Worm (Caenorhabditis elegans) whole organism, L2 larva: Measurements from ENCODE around the gene hsp-17.
A peak's percentile ranks its signal among the peaks of the same experiment; 100 is the strongest.

Source experiments
- C34F6.9 ChIP-seq: fragments of 150-350 bp; optimal IDR thresholded peaks from 2 replicates; lab custom pipeline; 2014; ENCODE audit warnings: missing biosample characterization, missing genetic modification characterization
- F13H6.1 ChIP-seq: sonication (generic microtip); optimal IDR thresholded peaks from 2 replicates; lab custom pipeline; 2016; ENCODE audit warnings: missing genetic modification characterization, missing compliant biosample characterization
- R02D3.7 ChIP-seq: fragments of 150-350 bp; optimal IDR thresholded peaks from 2 replicates; lab custom pipeline; 2014; ENCODE audit warnings: missing biosample characterization, missing genetic modification characterization
- Y55F3AM.14 ChIP-seq: fragments of 200-800 bp; sonication (Bioruptor generic); optimal IDR thresholded peaks from 2 replicates; lab custom pipeline; 2018; ENCODE audit warnings: mild to moderate bottlenecking, missing genetic modification characterization, missing compliant biosample characterization
- ZK546.5 ChIP-seq: sonication (generic microtip); optimal IDR thresholded peaks from 2 replicates; lab custom pipeline; 2017; ENCODE audit warnings: missing biosample characterization, missing genetic modification characterization
- alr-1 ChIP-seq: fragments of 150-350 bp; optimal IDR thresholded peaks from 2 replicates; lab custom pipeline; 2014; ENCODE audit warnings: missing biosample characterization, missing genetic modification characterization
- aly-2 ChIP-seq: fragments of 150-350 bp; optimal IDR thresholded peaks from 2 replicates; lab custom pipeline; 2014; ENCODE audit warnings: missing biosample characterization, missing genetic modification characterization
- ama-1 ChIP-seq: fragments of 150-350 bp; optimal IDR thresholded peaks from 2 replicates; lab custom pipeline; 2018; ENCODE audit warnings: inconsistent platforms
- blmp-1 ChIP-seq: sonication (generic microtip); optimal IDR thresholded peaks from 2 replicates; lab custom pipeline; 2017; ENCODE audit warnings: missing genetic modification characterization, mild to moderate bottlenecking, missing compliant biosample characterization, antibody characterized with exemption, moderate library complexity; ENCODE audit not compliant: insufficient read depth
- ceh-16 ChIP-seq: fragments of 150-350 bp; optimal IDR thresholded peaks from 2 replicates; lab custom pipeline; 2014; ENCODE audit warnings: missing biosample characterization, missing genetic modification characterization
- crh-2 ChIP-seq: sonication (generic microtip); optimal IDR thresholded peaks from 2 replicates; lab custom pipeline; 2017; ENCODE audit warnings: missing biosample characterization, missing genetic modification characterization
- dmd-4 ChIP-seq: sonication (generic microtip); optimal IDR thresholded peaks from 2 replicates; lab custom pipeline; 2017; ENCODE audit warnings: missing biosample characterization, missing genetic modification characterization
- egl-27 ChIP-seq: sonication (generic microtip); optimal IDR thresholded peaks from 3 replicates; lab custom pipeline; 2017; ENCODE audit warnings: missing biosample characterization, missing genetic modification reagents, missing genetic modification characterization
- elt-1 ChIP-seq: fragments of 150-350 bp; optimal IDR thresholded peaks from 2 replicates; lab custom pipeline; 2014; ENCODE audit warnings: missing biosample characterization, missing genetic modification characterization
- elt-3 ChIP-seq: sonication (generic microtip); optimal IDR thresholded peaks from 2 replicates; lab custom pipeline; 2017; ENCODE audit warnings: missing biosample characterization, missing genetic modification characterization
- gmeb-1 ChIP-seq: fragments of 150-350 bp; optimal IDR thresholded peaks from 2 replicates; lab custom pipeline; 2014; ENCODE audit warnings: missing biosample characterization, missing genetic modification characterization
- lin-13 ChIP-seq: fragments of 150-350 bp; optimal IDR thresholded peaks from 2 replicates; lab custom pipeline; 2014; ENCODE audit warnings: missing biosample characterization, missing genetic modification reagents, missing genetic modification characterization
- lin-39 ChIP-seq: fragments of 150-350 bp; optimal IDR thresholded peaks from 2 replicates; lab custom pipeline; 2014; ENCODE audit warnings: missing biosample characterization, missing genetic modification reagents, missing genetic modification characterization
- lsy-2 ChIP-seq, 2 experiments: fragments of 150-350 bp in 1 of 2; sonication (generic microtip) in 1 of 2; optimal IDR thresholded peaks; 2 replicates each; lab custom pipeline; 2014 to 2017; ENCODE audit warnings: missing biosample characterization in 2 of 2, missing genetic modification characterization in 2 of 2
- mab-5 ChIP-seq: fragments of 150-350 bp; optimal IDR thresholded peaks from 2 replicates; lab custom pipeline; 2014; ENCODE audit warnings: missing biosample characterization, missing genetic modification characterization
- mbf-1 ChIP-seq: sonication (generic microtip); optimal IDR thresholded peaks from 2 replicates; lab custom pipeline; 2017; ENCODE audit warnings: missing biosample characterization, missing genetic modification characterization
- mdl-1 ChIP-seq, 2 experiments: fragments of 150-350 bp in 1 of 2; sonication (generic microtip) in 1 of 2; optimal IDR thresholded peaks; 2 replicates each; lab custom pipeline; 2017; ENCODE audit warnings: missing biosample characterization in 2 of 2, missing genetic modification characterization in 2 of 2
- nhr-10 ChIP-seq: sonication (generic microtip); optimal IDR thresholded peaks from 2 replicates; lab custom pipeline; 2017; ENCODE audit warnings: missing biosample characterization, missing genetic modification characterization
- nhr-11 ChIP-seq: fragments of 150-350 bp; optimal IDR thresholded peaks from 2 replicates; lab custom pipeline; 2014; ENCODE audit warnings: missing biosample characterization, missing genetic modification characterization
- nhr-12 ChIP-seq: fragments of 150-350 bp; optimal IDR thresholded peaks from 2 replicates; lab custom pipeline; 2014; ENCODE audit warnings: missing biosample characterization, missing genetic modification characterization
- nhr-129 ChIP-seq: fragments of 150-350 bp; optimal IDR thresholded peaks from 2 replicates; lab custom pipeline; 2014; ENCODE audit warnings: missing biosample characterization, missing genetic modification characterization
- nhr-21 ChIP-seq: fragments of 150-350 bp; optimal IDR thresholded peaks from 2 replicates; lab custom pipeline; 2014; ENCODE audit warnings: missing biosample characterization, missing genetic modification characterization
- nhr-23 ChIP-seq: fragments of 150-350 bp; optimal IDR thresholded peaks from 2 replicates; lab custom pipeline; 2014; ENCODE audit warnings: missing biosample characterization, missing genetic modification reagents, missing genetic modification characterization
- nhr-237 ChIP-seq: fragments of 150-350 bp; optimal IDR thresholded peaks from 2 replicates; lab custom pipeline; 2014; ENCODE audit warnings: missing biosample characterization, missing genetic modification characterization
- nhr-25 ChIP-seq: fragments of 150-350 bp; sonication (generic microtip); optimal IDR thresholded peaks from 3 replicates; lab custom pipeline; 2014; ENCODE audit warnings: missing biosample characterization, missing genetic modification characterization
- nhr-6 ChIP-seq: fragments of 150-350 bp; optimal IDR thresholded peaks from 2 replicates; lab custom pipeline; 2014; ENCODE audit warnings: missing biosample characterization, missing genetic modification characterization
- nhr-77 ChIP-seq: fragments of 150-350 bp; optimal IDR thresholded peaks from 2 replicates; lab custom pipeline; 2014; ENCODE audit warnings: missing biosample characterization, missing genetic modification characterization
- peb-1 ChIP-seq: fragments of 150-350 bp; optimal IDR thresholded peaks from 2 replicates; lab custom pipeline; 2014; ENCODE audit warnings: missing biosample characterization, missing genetic modification characterization
- sem-4 ChIP-seq: fragments of 150-350 bp; optimal IDR thresholded peaks from 2 replicates; lab custom pipeline; 2014; ENCODE audit warnings: missing biosample characterization, missing genetic modification reagents, missing genetic modification characterization
- sma-3 ChIP-seq: sonication (generic microtip); optimal IDR thresholded peaks from 2 replicates; lab custom pipeline; 2016; ENCODE audit warnings: missing genetic modification reagents, missing genetic modification characterization, missing compliant biosample characterization
- snpc-4 ChIP-seq: fragments of 150-350 bp; optimal IDR thresholded peaks from 2 replicates; lab custom pipeline; 2014; ENCODE audit warnings: missing biosample characterization, missing genetic modification characterization
- unc-39 ChIP-seq: fragments of 150-350 bp; optimal IDR thresholded peaks from 2 replicates; lab custom pipeline; 2014; ENCODE audit warnings: missing biosample characterization, missing genetic modification characterization
- unc-55 ChIP-seq: fragments of 150-350 bp; sonication (generic microtip); optimal IDR thresholded peaks from 3 replicates; lab custom pipeline; 2014; ENCODE audit warnings: missing biosample characterization, missing genetic modification reagents, missing genetic modification characterization
- unc-62 ChIP-seq: fragments of 150-350 bp; optimal IDR thresholded peaks from 2 replicates; lab custom pipeline; 2014; ENCODE audit warnings: missing biosample characterization, missing genetic modification reagents, missing genetic modification characterization
- zag-1 ChIP-seq: fragments of 150-350 bp; optimal IDR thresholded peaks from 2 replicates; lab custom pipeline; 2014; ENCODE audit warnings: missing biosample characterization, missing genetic modification characterization
- ztf-1 ChIP-seq: fragments of 200-800 bp; sonication (Bioruptor generic); conservative IDR thresholded peaks from 2 replicates; pipeline ENCODE4 v1.3.6; 2022; ENCODE audit warnings: missing genetic modification characterization, missing compliant biosample characterization
- ztf-11 ChIP-seq: sonication (generic microtip); optimal IDR thresholded peaks from 2 replicates; lab custom pipeline; 2017; ENCODE audit warnings: missing biosample characterization, missing genetic modification characterization
- ztf-4 ChIP-seq: fragments of 150-350 bp; optimal IDR thresholded peaks from 2 replicates; lab custom pipeline; 2014; ENCODE audit warnings: missing biosample characterization, missing genetic modification characterization

The hsp-17 gene

DNA sequence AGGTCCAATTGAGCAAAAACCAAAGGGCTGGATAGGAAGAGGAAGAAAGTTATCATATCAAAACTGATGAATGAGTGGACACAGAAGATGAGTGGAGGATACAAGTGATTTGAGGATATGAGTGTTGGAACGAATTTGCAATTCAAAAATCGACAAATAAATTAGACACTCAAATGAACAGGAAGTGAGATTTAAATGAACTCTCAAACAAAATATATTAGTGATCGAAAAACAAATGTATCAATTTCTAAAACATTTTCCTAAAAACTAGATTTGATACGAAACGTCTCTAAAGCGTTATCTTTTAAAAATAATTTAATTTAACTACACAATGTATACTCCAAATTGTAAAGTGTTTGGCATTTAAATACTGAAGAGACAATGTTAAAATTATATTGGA lies 10.3 kb downstream of the hsp-17 start, which contains the start of gene F38E1.10:
Gene F38E1.10 (minus strand): TSS at position 101 of the 400 bp plus-strand sequence.
- TF ChIP-seq unc-62 (GFP tag; lab: Kevin White, UChicago) (no peak), zag-1 (tag; lab: Kevin White, UChicago) (no peak), blmp-1 (tag; lab: Kevin White, UChicago) (no peak), unc-39 (tag; lab: Kevin White, UChicago) (no peak), ceh-16 (tag; lab: Kevin White, UChicago) (no peak), nhr-25 (no peak), nhr-77 (tag; lab: Kevin White, UChicago) (no peak), F13H6.1 (tag; lab: Kevin White, UChicago) (no peak)

DNA sequence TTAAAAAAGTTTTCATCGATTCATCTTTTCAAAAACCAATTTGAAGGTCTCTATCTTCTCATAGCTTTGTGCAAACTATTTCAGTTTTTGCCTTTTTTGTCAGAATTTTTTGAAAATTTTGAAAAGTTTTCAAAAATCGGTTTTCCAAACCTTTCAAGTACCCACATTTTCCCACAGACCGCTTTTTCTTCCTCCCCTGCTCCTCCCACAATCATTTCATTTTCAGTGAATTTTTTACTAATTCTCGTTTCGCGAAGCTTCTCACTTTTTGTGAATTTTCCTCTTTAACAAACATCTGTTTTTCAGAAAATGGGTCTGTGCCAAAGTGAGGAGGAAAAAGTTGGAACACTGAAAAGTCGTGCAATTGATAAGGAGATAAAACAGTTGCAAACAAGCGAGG lies 15.0 kb downstream of the hsp-17 start, which contains the start of gene gpa-2:
Gene gpa-2 (plus strand): TSS at position 301 of the 400 bp plus-strand sequence.
- TF ChIP-seq ztf-1 (no peak), ZK546.5 (tag; lab: Kevin White, UChicago) (no peak), sma-3 (GFP tag; lab: Kevin White, UChicago) (no peak), nhr-6 (tag; lab: Kevin White, UChicago) (no peak), lin-13 (no peak), zag-1 (tag; lab: Kevin White, UChicago) (no peak), mdl-1 (tag; optimal IDR thresholded peaks at IDR 0.05; lab: Kevin White, UChicago) (no peak), mbf-1 (no peak), snpc-4 (tag; lab: Kevin White, UChicago) (no peak)

DNA sequence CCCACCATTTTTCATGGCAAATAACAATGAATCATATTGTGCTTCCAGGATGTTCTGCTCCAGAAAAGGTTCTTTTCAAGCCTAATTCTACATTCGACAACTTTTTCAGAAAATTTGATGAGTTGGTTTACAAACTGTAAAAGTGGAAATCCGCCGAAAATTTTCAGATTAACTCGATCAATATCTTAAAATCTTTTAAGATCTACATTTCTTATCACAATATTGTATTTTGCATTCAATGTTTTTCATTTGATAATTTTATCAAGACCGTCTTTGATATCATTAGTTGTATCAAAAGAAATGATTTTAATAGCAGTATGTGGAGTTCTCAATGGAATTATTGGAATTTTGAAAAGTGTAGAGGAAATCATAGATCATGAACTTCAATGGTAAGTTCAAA lies 25.9 kb downstream of the hsp-17 start, which contains the start of gene F38E1.6:
Gene F38E1.6 (plus strand): TSS at position 301 of the 400 bp plus-strand sequence.
- TF ChIP-seq C34F6.9 (no peak), nhr-77 (tag; lab: Kevin White, UChicago) (no peak), nhr-23 (tag; lab: Kevin White, UChicago) (no peak), mab-5 (tag; lab: Kevin White, UChicago) (no peak), mdl-1 (tag; optimal IDR thresholded peaks at IDR 0.05; lab: Kevin White, UChicago) (no peak), lsy-2 (tag; optimal IDR thresholded peaks at IDR 0.05; lab: Kevin White, UChicago) (no peak), ama-1 (lab: Kevin White, UChicago) (no peak), nhr-25 (no peak), unc-62 (GFP tag; lab: Kevin White, UChicago) (no peak), unc-39 (tag; lab: Kevin White, UChicago) (no peak), nhr-11 (no peak), ceh-16 (tag; lab: Kevin White, UChicago) (no peak), elt-3 (tag; lab: Kevin White, UChicago) (no peak), nhr-237 (tag; lab: Kevin White, UChicago) (no peak), lin-39 (no peak), blmp-1 (tag; lab: Kevin White, UChicago) (no peak), ZK546.5 (tag; lab: Kevin White, UChicago) (no peak), ztf-11 (tag; lab: Kevin White, UChicago) (no peak), gmeb-1 (tag; lab: Kevin White, UChicago) (no peak)

DNA sequence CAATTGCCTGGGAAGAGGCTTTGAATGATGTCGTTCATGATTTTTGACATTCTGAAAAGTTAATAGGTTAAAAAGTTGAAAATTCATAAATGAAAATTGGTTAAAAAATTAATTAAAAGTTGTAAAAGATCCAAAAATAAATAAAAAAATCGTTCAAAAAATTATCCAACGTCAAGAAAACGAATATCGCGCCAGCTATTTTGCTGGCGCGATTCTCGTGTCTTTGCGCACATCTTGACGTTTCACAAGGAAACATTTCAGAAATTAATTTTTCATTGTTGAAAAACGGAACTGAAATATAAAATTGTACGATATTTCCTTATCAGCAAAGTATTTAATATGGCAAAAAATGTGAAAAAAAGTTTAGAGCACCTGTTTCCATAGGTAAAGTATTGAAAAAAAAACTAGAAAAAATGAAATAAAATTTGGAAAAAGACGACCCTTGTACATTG lies 26.6 kb downstream of the hsp-17 start, which contains the start of gene mpdu-1:
Gene mpdu-1 (minus strand): TSS at position 51 of the 452 bp plus-strand sequence.
- TF ChIP-seq lin-39, result no peak
- TF ChIP-seq ztf-4, result peak; percentile 48
- TF ChIP-seq blmp-1 (tag; lab: Kevin White, UChicago), result no peak
- TF ChIP-seq nhr-129 (tag; lab: Kevin White, UChicago), result no peak
- peak; percentile 64 for TF ChIP-seq lin-13
- no peak for TF ChIP-seq nhr-12 (tag; lab: Kevin White, UChicago)
- no peak for TF ChIP-seq nhr-23 (tag; lab: Kevin White, UChicago)
- no peak for TF ChIP-seq elt-3 (tag; lab: Kevin White, UChicago)
- TF ChIP-seq ZK546.5 (tag; lab: Kevin White, UChicago), result no peak
- no peak for TF ChIP-seq aly-2 (tag; lab: Kevin White, UChicago)
- no peak for TF ChIP-seq ama-1 (lab: Kevin White, UChicago)
- TF ChIP-seq zag-1 (tag; lab: Kevin White, UChicago), result no peak
- TF ChIP-seq ceh-16 (tag; lab: Kevin White, UChicago), result no peak
- TF ChIP-seq alr-1 (tag; lab: Kevin White, UChicago), result peak; percentile 24
- TF ChIP-seq nhr-237 (tag; lab: Kevin White, UChicago), result no peak
- TF ChIP-seq sem-4 (tag; lab: Kevin White, UChicago), result peak; percentile 17
- peak; percentile 71 for TF ChIP-seq crh-2 (tag; lab: Kevin White, UChicago)
- no peak for TF ChIP-seq unc-62 (GFP tag; lab: Kevin White, UChicago)
- TF ChIP-seq peb-1, result no peak
- TF ChIP-seq egl-27 (tag; lab: Kevin White, UChicago), result peak; percentile 50
- peak; percentile 77 for TF ChIP-seq unc-55 (GFP tag; lab: Kevin White, UChicago)
- no peak for TF ChIP-seq dmd-4
- TF ChIP-seq ztf-11 (tag; lab: Kevin White, UChicago), result no peak
- TF ChIP-seq nhr-11, result no peak
- TF ChIP-seq nhr-10 (tag; lab: Kevin White, UChicago), result no peak
- peak; percentile 80 for TF ChIP-seq C34F6.9
- TF ChIP-seq lsy-2 (tag; optimal IDR thresholded peaks at IDR 0.05; lab: Kevin White, UChicago), result peak; percentile 39 to 86
- peak; percentile 2 for TF ChIP-seq R02D3.7 (tag; lab: Kevin White, UChicago)
- TF ChIP-seq elt-1 (tag; lab: Kevin White, UChicago), result no peak
- peak; percentile 61 for TF ChIP-seq F13H6.1 (tag; lab: Kevin White, UChicago)
- no peak for TF ChIP-seq mdl-1 (tag; optimal IDR thresholded peaks at IDR 0.05; lab: Kevin White, UChicago)
- no peak for TF ChIP-seq nhr-25
- TF ChIP-seq Y55F3AM.14, result no peak
- no peak for TF ChIP-seq ztf-1
- TF ChIP-seq nhr-21 (tag; lab: Kevin White, UChicago), result peak; percentile 44
- TF ChIP-seq unc-39 (tag; lab: Kevin White, UChicago), result no peak
